Worm (Caenorhabditis elegans) whole organism, L4 larva: ENCODE results near the gene mrp-1.
A peak's percentile ranks its signal among the peaks of the same experiment; 100 is the strongest.

Experiments
- F37D6.2 ChIP-seq: sonication (generic microtip); optimal IDR thresholded peaks from 2 replicates; lab custom pipeline; 2016; ENCODE audit warnings: mild to moderate bottlenecking, missing genetic modification characterization, missing compliant biosample characterization
- F49E8.2 ChIP-seq: sonication (generic microtip); optimal IDR thresholded peaks from 2 replicates; lab custom pipeline; 2016; ENCODE audit warnings: missing compliant biosample characterization, mild to moderate bottlenecking, missing genetic modification characterization, borderline replicate concordance
- R02D3.7 ChIP-seq: fragments of 150-350 bp; sonication (generic microtip); optimal IDR thresholded peaks from 3 replicates; lab custom pipeline; 2014; ENCODE audit warnings: missing biosample characterization, missing genetic modification characterization
- Y5F2A.4 ChIP-seq: fragments of 200-800 bp; sonication (Bioruptor generic); optimal IDR thresholded peaks from 2 replicates; lab custom pipeline; 2018; ENCODE audit warnings: mild to moderate bottlenecking, missing genetic modification characterization, missing compliant biosample characterization
- ZK337.2 ChIP-seq: fragments of 200-800 bp; sonication (Bioruptor generic); IDR thresholded peaks from 2 replicates; pipeline ENCODE4 v1.3.6; 2022; ENCODE audit warnings: missing genetic modification reagents, missing genetic modification characterization, missing compliant biosample characterization
- aha-1 ChIP-seq: fragments of 150-350 bp; peaks from one replicate; lab custom pipeline; 2014; ENCODE audit warnings: missing biosample characterization, missing genetic modification characterization
- arid-1 ChIP-seq: fragments of 200-800 bp; sonication (Bioruptor generic); conservative IDR thresholded peaks from 2 replicates; pipeline ENCODE4 v1.3.6; 2022; ENCODE audit warnings: missing genetic modification reagents, missing genetic modification characterization, missing compliant biosample characterization
- ceh-28 ChIP-seq: fragments of 150-350 bp; optimal IDR thresholded peaks from 2 replicates; lab custom pipeline; 2014; ENCODE audit warnings: missing biosample characterization, missing genetic modification reagents, missing genetic modification characterization
- ceh-44 ChIP-seq: fragments of 200-800 bp; sonication (Bioruptor generic); IDR thresholded peaks from 2 replicates; pipeline ENCODE4 v1.3.6; 2022; ENCODE audit warnings: missing genetic modification reagents, missing genetic modification characterization, missing compliant biosample characterization
- ceh-82 ChIP-seq: sonication (generic microtip); optimal IDR thresholded peaks from 2 replicates; lab custom pipeline; 2017; ENCODE audit warnings: missing biosample characterization, missing genetic modification characterization
- ces-1 ChIP-seq: fragments of 150-350 bp; sonication (generic microtip); optimal IDR thresholded peaks from 4 replicates; lab custom pipeline; 2014; ENCODE audit warnings: missing biosample characterization, missing genetic modification reagents, missing genetic modification characterization
- ctbp-1 ChIP-seq: fragments of 200-800 bp; sonication (Bioruptor generic); IDR thresholded peaks from 2 replicates; pipeline ENCODE4 v1.3.6; 2022; ENCODE audit warnings: missing genetic modification reagents, missing genetic modification characterization, missing compliant biosample characterization
- daf-16 ChIP-seq, 3 experiments: sonication (generic microtip); optimal IDR thresholded peaks; 2 replicates each; lab custom pipeline; 2016 to 2017; ENCODE audit warnings: missing genetic modification characterization in 3 of 3, missing genetic modification reagents in 3 of 3, mild to moderate bottlenecking in 2 of 3, missing compliant biosample characterization in 2 of 3, missing biosample characterization in 1 of 3, moderate library complexity in 1 of 3
- dmd-6 ChIP-seq: fragments of 200-800 bp; sonication (Bioruptor generic); IDR thresholded peaks from 2 replicates; pipeline ENCODE4 v1.3.6; 2022; ENCODE audit warnings: missing genetic modification reagents, missing genetic modification characterization, missing compliant biosample characterization
- dpl-1 ChIP-seq: fragments of 150-350 bp; optimal IDR thresholded peaks from 2 replicates; lab custom pipeline; 2014; ENCODE audit warnings: missing biosample characterization, missing genetic modification reagents, missing genetic modification characterization
- duxl-1 ChIP-seq: sonication (generic microtip); optimal IDR thresholded peaks from 2 replicates; lab custom pipeline; 2016; ENCODE audit warnings: mild to moderate bottlenecking, missing genetic modification characterization, moderate library complexity, missing compliant biosample characterization; ENCODE audit not compliant: poor library complexity
- fkh-10 ChIP-seq: fragments of 150-350 bp; optimal IDR thresholded peaks from 2 replicates; lab custom pipeline; 2014; ENCODE audit warnings: missing biosample characterization, missing genetic modification reagents, missing genetic modification characterization
- hif-1 ChIP-seq, 2 experiments: sonication (generic microtip); optimal IDR thresholded peaks; 2 replicates each; lab custom pipeline; 2016 to 2017; ENCODE audit warnings: missing compliant biosample characterization in 2 of 2, missing genetic modification characterization in 2 of 2, missing genetic modification reagents in 2 of 2, missing genotype in 2 of 2, mild to moderate bottlenecking in 1 of 2
- hlh-11 ChIP-seq: fragments of 200-800 bp; sonication (Bioruptor generic); optimal IDR thresholded peaks from 2 replicates; lab custom pipeline; 2018; ENCODE audit warnings: mild to moderate bottlenecking, missing genetic modification characterization, missing compliant biosample characterization
- hlh-30 ChIP-seq: sonication (generic microtip); optimal IDR thresholded peaks from 2 replicates; lab custom pipeline; 2017; ENCODE audit warnings: antibody characterized with exemption, mild to moderate bottlenecking, missing genetic modification characterization, missing compliant biosample characterization; ENCODE audit not compliant: insufficient read depth
- hmg-1.1 ChIP-seq: fragments of 200-800 bp; sonication (Bioruptor generic); IDR thresholded peaks from 2 replicates; pipeline ENCODE4 v1.3.6; 2022; ENCODE audit warnings: missing genetic modification reagents, missing genetic modification characterization, missing compliant biosample characterization
- jun-1 ChIP-seq: fragments of 150-350 bp; optimal IDR thresholded peaks from 2 replicates; lab custom pipeline; 2014; ENCODE audit warnings: missing biosample characterization, missing genetic modification reagents, missing genetic modification characterization
- lin-1 ChIP-seq: fragments of 200-800 bp; sonication (Bioruptor generic); IDR thresholded peaks from 2 replicates; pipeline ENCODE4 v1.3.6; 2022; ENCODE audit warnings: missing genetic modification reagents, missing genetic modification characterization, missing compliant biosample characterization
- lin-29 ChIP-seq: fragments of 200-800 bp; sonication (Bioruptor generic); IDR thresholded peaks from 2 replicates; pipeline ENCODE4 v1.3.6; 2022; ENCODE audit warnings: missing genetic modification reagents, missing genetic modification characterization, missing compliant biosample characterization
- lsy-2 ChIP-seq, 2 experiments: fragments of 150-350 bp in 1 of 2; sonication (generic microtip) in 1 of 2; optimal IDR thresholded peaks; 2 replicates each; lab custom pipeline; 2014 to 2017; ENCODE audit warnings: missing biosample characterization in 2 of 2, missing genetic modification characterization in 2 of 2
- mdl-1 ChIP-seq, 2 experiments: fragments of 150-350 bp in 1 of 2; sonication (generic microtip) in 1 of 2; optimal IDR thresholded peaks; 2 replicates each; lab custom pipeline; 2014 to 2017; ENCODE audit warnings: missing biosample characterization in 2 of 2, missing genetic modification characterization in 2 of 2
- mes-2 ChIP-seq: sonication (generic microtip); optimal IDR thresholded peaks from 2 replicates; lab custom pipeline; 2016; ENCODE audit warnings: missing genotype, mild to moderate bottlenecking, missing genetic modification characterization, missing compliant biosample characterization; ENCODE audit not compliant: poor library complexity, severe bottlenecking
- mxl-3 ChIP-seq: fragments of 200-800 bp; sonication (Bioruptor generic); optimal IDR thresholded peaks from 2 replicates; lab custom pipeline; 2018; ENCODE audit warnings: mild to moderate bottlenecking, missing genetic modification characterization, missing compliant biosample characterization
- nhr-11 ChIP-seq: fragments of 150-350 bp; optimal IDR thresholded peaks from 2 replicates; lab custom pipeline; 2014; ENCODE audit warnings: missing biosample characterization, missing genetic modification characterization
- nhr-237 ChIP-seq: sonication (generic microtip); optimal IDR thresholded peaks from 2 replicates; lab custom pipeline; 2017; ENCODE audit warnings: missing biosample characterization, missing genetic modification characterization
- nhr-28 ChIP-seq: fragments of 150-350 bp; optimal IDR thresholded peaks from 2 replicates; lab custom pipeline; 2014; ENCODE audit warnings: missing biosample characterization, missing genetic modification characterization
- nhr-41 ChIP-seq: fragments of 200-800 bp; sonication (Bioruptor generic); IDR thresholded peaks from 2 replicates; pipeline ENCODE4 v1.3.6; 2022; ENCODE audit warnings: missing genetic modification reagents, missing genetic modification characterization, missing compliant biosample characterization
- nhr-42 ChIP-seq: fragments of 200-800 bp; sonication (Bioruptor generic); IDR thresholded peaks from 2 replicates; pipeline ENCODE4 v1.3.6; 2022; ENCODE audit warnings: missing genetic modification characterization, missing compliant biosample characterization
- nhr-48 ChIP-seq: sonication (generic microtip); optimal IDR thresholded peaks from 2 replicates; lab custom pipeline; 2016; ENCODE audit warnings: mild to moderate bottlenecking, missing genetic modification characterization, missing compliant biosample characterization
- pha-4 ChIP-seq, 2 experiments: fragments of 150-350 bp in 1 of 2; fragments of 200-800 bp in 1 of 2; sonication (Bioruptor generic) in 1 of 2; IDR thresholded peaks in 1 of 2; optimal IDR thresholded peaks in 1 of 2; 2 replicates each; pipeline versions ENCODE4 v1.3.6 to Lab custom; 2014 to 2022; ENCODE audit warnings: missing genetic modification characterization in 2 of 2, missing genetic modification reagents in 2 of 2, missing biosample characterization in 1 of 2, missing compliant biosample characterization in 1 of 2
- pqm-1 ChIP-seq: sonication (generic microtip); optimal IDR thresholded peaks from 2 replicates; lab custom pipeline; 2017; ENCODE audit warnings: missing biosample characterization, missing genetic modification characterization
- rbr-2 ChIP-seq: sonication (generic microtip); optimal IDR thresholded peaks from 2 replicates; lab custom pipeline; 2016; ENCODE audit warnings: missing genotype, missing genetic modification characterization, missing compliant biosample characterization
- snpc-1.2 ChIP-seq: fragments of 200-800 bp; sonication (Bioruptor generic); IDR thresholded peaks from 2 replicates; pipeline ENCODE4 v1.3.6; 2022; ENCODE audit warnings: missing genetic modification reagents, missing genetic modification characterization, missing compliant biosample characterization
- spr-3 ChIP-seq: fragments of 200-800 bp; sonication (Bioruptor generic); optimal IDR thresholded peaks from 2 replicates; lab custom pipeline; 2018; ENCODE audit warnings: mild to moderate bottlenecking, missing genetic modification characterization, missing compliant biosample characterization
- tra-1 ChIP-seq: fragments of 200-800 bp; sonication (Bioruptor generic); IDR thresholded peaks from 2 replicates; pipeline ENCODE4 v1.3.6; 2022; ENCODE audit warnings: missing genetic modification reagents, missing genetic modification characterization, missing compliant biosample characterization
- unc-62 ChIP-seq, 3 experiments: fragments of 150-350 bp in 1 of 3; sonication (generic microtip); optimal IDR thresholded peaks in 2 of 3; peaks in 1 of 3; 1 replicate in 1 of 3; 2 replicates in 2 of 3; lab custom pipeline; 2014 to 2017; ENCODE audit warnings: missing biosample characterization in 3 of 3, missing genetic modification characterization in 3 of 3, missing genetic modification reagents in 3 of 3, missing genotype in 1 of 3
- vab-7 ChIP-seq: fragments of 200-800 bp; sonication (Bioruptor generic); IDR thresholded peaks from 2 replicates; pipeline ENCODE4 v1.3.6; 2022; ENCODE audit warnings: missing genetic modification reagents, missing genetic modification characterization, missing compliant biosample characterization
- zag-1 ChIP-seq: fragments of 150-350 bp; optimal IDR thresholded peaks from 2 replicates; lab custom pipeline; 2014; ENCODE audit warnings: missing biosample characterization, missing genetic modification characterization
- zfp-3 ChIP-seq: fragments of 200-800 bp; sonication (Bioruptor generic); conservative IDR thresholded peaks from 2 replicates; pipeline ENCODE4 v1.3.6; 2022; ENCODE audit warnings: missing genetic modification reagents, missing genetic modification characterization, missing compliant biosample characterization
- ztf-7 ChIP-seq: fragments of 150-350 bp; optimal IDR thresholded peaks from 2 replicates; lab custom pipeline; 2014; ENCODE audit warnings: missing biosample characterization, missing genetic modification characterization

mrp-1 gene

DNA sequence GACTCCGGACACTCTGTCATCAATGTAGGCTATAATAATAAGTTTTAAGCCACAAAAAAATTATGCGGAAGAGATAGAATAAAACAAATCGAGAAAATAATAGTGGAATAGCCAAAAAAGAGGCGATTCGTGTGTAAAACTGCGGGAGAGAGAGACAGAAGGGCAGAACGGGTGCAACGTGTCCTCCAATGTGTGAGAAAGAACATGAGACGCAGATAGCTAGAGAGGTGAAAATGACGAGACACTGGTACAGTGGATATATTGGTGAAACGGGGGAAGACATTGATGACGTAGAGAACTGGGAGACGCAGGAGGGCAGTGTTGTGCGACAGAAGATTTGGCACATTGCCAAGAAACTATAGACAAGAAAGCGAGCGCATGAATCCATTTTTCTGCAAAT, 52.0 kb downstream of the mrp-1 start, which contains the start of gene F28C10.3 (continued):
- TF ChIP-seq mes-2, result peak; percentile 81
- peak in 1 of 2 experiments; percentile 94 for TF ChIP-seq unc-62 (GFP tag; optimal IDR thresholded peaks at IDR 0.05 in 1 of 2; lab: Kevin White, UChicago)
- TF ChIP-seq unc-62 (tag; optimal IDR thresholded peaks at IDR 0.05; lab: Kevin White, UChicago), result no peak
- TF ChIP-seq jun-1 (tag; lab: Kevin White, UChicago), result no peak
- peak; percentile 99 for TF ChIP-seq nhr-48 (tag; lab: Kevin White, UChicago)
- TF ChIP-seq mxl-3 (GFP tag; lab: Kevin White, UChicago), result peak; percentile 78
- peak; percentile 68 for TF ChIP-seq rbr-2 (tag; lab: Kevin White, UChicago)
- no peak for TF ChIP-seq nhr-42 (GFP tag; lab: Robert Waterston, UW)
- no peak for TF ChIP-seq Y5F2A.4
- peak; percentile 88 for TF ChIP-seq nhr-28 (tag; lab: Kevin White, UChicago)
- no peak for TF ChIP-seq ZK337.2 (GFP tag; lab: Robert Waterston, UW)
- TF ChIP-seq arid-1 (GFP tag; lab: Robert Waterston, UW), result no peak
- no peak for TF ChIP-seq ceh-28 (tag; lab: Kevin White, UChicago)
- peak; percentile 84 for TF ChIP-seq hlh-30 (tag; lab: Kevin White, UChicago)
- TF ChIP-seq lin-29 (GFP tag; lab: Robert Waterston, UW), result peak; percentile 28; the same call in 1 of the 2 replicates
- TF ChIP-seq snpc-1.2 (GFP tag; lab: Robert Waterston, UW), result no peak
- TF ChIP-seq R02D3.7 (tag; lab: Kevin White, UChicago), result no peak
- peak; percentile 80 for TF ChIP-seq nhr-11 (tag; lab: Kevin White, UChicago)
- TF ChIP-seq lsy-2 (tag; optimal IDR thresholded peaks at IDR 0.05; lab: Kevin White, UChicago), result peak in 1 of 2 experiments; percentile 74
- peak; percentile 25 for TF ChIP-seq fkh-10 (GFP tag; lab: Kevin White, UChicago)
- peak; percentile 60 for TF ChIP-seq ctbp-1 (GFP tag; lab: Robert Waterston, UW)
- TF ChIP-seq hlh-11 (tag; lab: Kevin White, UChicago), result peak; percentile 89
- peak; percentile 70 for TF ChIP-seq tra-1 (GFP tag; lab: Robert Waterston, UW)
- peak; percentile 82 for TF ChIP-seq zag-1
- no peak for TF ChIP-seq pha-4 (GFP tag; IDR thresholded peaks at IDR 0.05; lab: Robert Waterston, UW)
- TF ChIP-seq pha-4 (tag; optimal IDR thresholded peaks at IDR 0.05; lab: Kevin White, UChicago), result peak; percentile 14
- TF ChIP-seq lin-1 (GFP tag; lab: Robert Waterston, UW), result 0 out of 2 replicates have a peak, but pooled peaks have one; percentile 19
- peak; percentile 53 for TF ChIP-seq duxl-1 (tag; lab: Kevin White, UChicago)
- TF ChIP-seq dpl-1 (GFP tag; lab: Kevin White, UChicago), result peak; percentile 37
- TF ChIP-seq ceh-82, result no peak
- TF ChIP-seq, all 104 proteins: peak for 35

DNA sequence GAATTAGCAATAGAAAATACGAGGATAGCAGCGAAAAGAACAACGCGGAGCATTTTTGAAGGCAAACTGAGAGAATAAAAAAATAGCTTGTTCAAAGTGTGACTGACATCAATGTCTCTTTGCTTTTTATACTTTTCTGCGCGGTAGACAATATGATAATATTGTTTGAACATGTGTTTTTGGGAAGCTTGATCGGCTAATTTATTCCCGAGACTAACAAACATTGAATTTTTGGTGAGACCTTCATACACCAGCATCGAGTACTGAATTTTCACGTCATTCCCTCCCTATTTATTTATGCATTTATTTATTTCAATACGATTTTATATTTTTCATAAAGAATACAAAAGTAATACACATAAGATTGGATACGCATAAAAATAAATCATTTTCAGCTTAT, 56.8 kb downstream of the mrp-1 start, which contains the start of gene B0310.6:
TSS of gene B0310.6 (minus strand) at position 101 of the 400 bp plus-strand sequence.
- no peak for TF ChIP-seq zfp-3 (GFP tag; lab: Robert Waterston, UW)
- TF ChIP-seq F49E8.2 (tag; lab: Kevin White, UChicago), result no peak
- TF ChIP-seq ceh-44 (GFP tag; lab: Robert Waterston, UW), result no peak
- no peak for TF ChIP-seq nhr-48 (tag; lab: Kevin White, UChicago)
- TF ChIP-seq ces-1, result no peak
- no peak for TF ChIP-seq spr-3 (GFP tag; lab: Kevin White, UChicago)
- TF ChIP-seq aha-1 (tag; lab: Kevin White, UChicago), result peak; percentile 9

DNA sequence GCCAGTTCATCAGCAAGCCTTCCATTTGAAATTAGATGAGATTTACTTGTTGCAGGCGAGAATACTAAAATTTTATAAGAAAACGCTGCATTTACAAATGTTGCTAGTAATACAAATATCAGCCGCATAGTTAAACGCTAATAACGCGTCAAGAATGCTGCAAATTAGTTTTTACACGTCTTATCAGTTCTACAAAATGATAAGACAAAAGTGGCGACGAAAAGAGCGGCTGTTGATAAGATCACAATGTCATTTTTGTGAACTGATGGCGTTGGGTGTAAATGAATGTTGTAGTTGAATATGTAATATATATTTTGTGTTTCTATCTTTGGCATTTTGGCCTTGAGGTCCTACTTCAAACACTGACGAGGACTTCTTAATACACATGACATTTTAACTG, 57.7 kb downstream of the mrp-1 start, which contains the start of gene ugt-46:
TSS of gene ugt-46 (minus strand) at position 279 of the 400 bp plus-strand sequence.
- TF ChIP-seq hmg-1.1 (GFP tag; lab: Robert Waterston, UW) (0 out of 2 replicates have a peak, but pooled peaks have one; percentile 20), vab-7 (GFP tag; lab: Robert Waterston, UW) (no peak), nhr-28 (tag; lab: Kevin White, UChicago) (peak; percentile 95), dmd-6 (GFP tag; lab: Robert Waterston, UW) (peak; percentile 49; the same call in 1 of the 2 replicates), ztf-7 (tag; lab: Kevin White, UChicago) (no peak), hlh-30 (tag; lab: Kevin White, UChicago) (peak; percentile 26), nhr-41 (no peak), R02D3.7 (tag; lab: Kevin White, UChicago) (no peak), pqm-1 (peak; percentile 95), hif-1 (tag; optimal IDR thresholded peaks at IDR 0.05; lab: Kevin White, UChicago) (no peak), nhr-237 (tag; lab: Kevin White, UChicago) (no peak), hlh-11 (tag; lab: Kevin White, UChicago) (peak; percentile 52), mdl-1 (tag; optimal IDR thresholded peaks at IDR 0.05; lab: Kevin White, UChicago) (no peak), ZK337.2 (GFP tag; lab: Robert Waterston, UW) (no peak), daf-16 (GFP tag; optimal IDR thresholded peaks at IDR 0.05; lab: Kevin White, UChicago) (no peak), daf-16 (tag; optimal IDR thresholded peaks at IDR 0.05; lab: Kevin White, UChicago) (peak; percentile 83), F37D6.2 (tag; lab: Kevin White, UChicago) (no peak)
